Worm (Caenorhabditis elegans) whole organism, L1 larva: Measurements from ENCODE around the gene unc-132.

Source experiments
- C04F5.9 ChIP-seq: sonication (generic microtip); optimal IDR thresholded peaks from 2 replicates; lab custom pipeline; 2016; ENCODE audit warnings: missing genetic modification characterization, missing compliant biosample characterization
- C16A3.4 ChIP-seq: fragments of 150-350 bp; optimal IDR thresholded peaks from 2 replicates; lab custom pipeline; 2014; ENCODE audit warnings: missing biosample characterization, missing genetic modification characterization
- C34B4.2 ChIP-seq: sonication (generic microtip); optimal IDR thresholded peaks from 2 replicates; lab custom pipeline; 2017; ENCODE audit warnings: mild to moderate bottlenecking, missing genetic modification characterization, missing compliant biosample characterization
- Y116A8C.19 ChIP-seq: sonication (generic microtip); optimal IDR thresholded peaks from 2 replicates; lab custom pipeline; 2016; ENCODE audit warnings: missing compliant biosample characterization, missing genetic modification characterization, borderline replicate concordance
- ama-1 ChIP-seq: fragments of 150-350 bp; optimal IDR thresholded peaks from 2 replicates; lab custom pipeline; 2014
- blmp-1 ChIP-seq: fragments of 150-350 bp; optimal IDR thresholded peaks from 2 replicates; lab custom pipeline; 2014; ENCODE audit warnings: missing biosample characterization, missing genetic modification characterization
- ceh-82 ChIP-seq, 3 experiments: fragments of 150-350 bp in 1 of 3; sonication (generic microtip) in 2 of 3; optimal IDR thresholded peaks; 2 replicates each; lab custom pipeline; 2014 to 2017; ENCODE audit warnings: missing biosample characterization in 3 of 3, missing genetic modification characterization in 3 of 3
- ces-1 ChIP-seq: fragments of 150-350 bp; optimal IDR thresholded peaks from 2 replicates; lab custom pipeline; 2014; ENCODE audit warnings: missing biosample characterization, missing genetic modification reagents, missing genetic modification characterization
- efl-1 ChIP-seq, 4 experiments: fragments of 150-350 bp; optimal IDR thresholded peaks in 3 of 4; peaks in 1 of 4; 1 replicate in 1 of 4; 2 replicates in 3 of 4; lab custom pipeline; 2014; ENCODE audit warnings: missing biosample characterization in 2 of 4, missing genetic modification characterization in 2 of 4, missing genetic modification reagents in 2 of 4
- egl-27 ChIP-seq, 2 experiments: fragments of 150-350 bp in 1 of 2; sonication (generic microtip); optimal IDR thresholded peaks; 3 replicates each; lab custom pipeline; 2017 to 2018; ENCODE audit warnings: missing biosample characterization in 2 of 2, missing genetic modification characterization in 2 of 2, missing genetic modification reagents in 2 of 2
- elt-2 ChIP-seq: sonication (generic microtip); optimal IDR thresholded peaks from 2 replicates; lab custom pipeline; 2016; ENCODE audit warnings: missing genetic modification characterization, mild to moderate bottlenecking, inconsistent platforms, missing compliant biosample characterization, missing genetic modification reagents
- elt-3 ChIP-seq, 6 experiments: fragments of 150-350 bp in 1 of 6; sonication (generic microtip); optimal IDR thresholded peaks; 2 replicates each; lab custom pipeline; 2017 to 2018; ENCODE audit warnings: missing biosample characterization in 6 of 6, missing genetic modification characterization in 6 of 6, inconsistent platforms in 1 of 6
- ets-5 ChIP-seq: fragments of 200-800 bp; sonication (Bioruptor generic); IDR thresholded peaks from 2 replicates; pipeline ENCODE4 v1.3.6; 2022; ENCODE audit warnings: missing genetic modification characterization, missing compliant biosample characterization
- fos-1 ChIP-seq: fragments of 150-350 bp; optimal IDR thresholded peaks from 2 replicates; lab custom pipeline; 2014; ENCODE audit warnings: missing biosample characterization, missing genetic modification characterization
- lin-14 ChIP-seq: fragments of 200-800 bp; sonication (Bioruptor generic); optimal IDR thresholded peaks from 2 replicates; lab custom pipeline; 2018; ENCODE audit warnings: mild to moderate bottlenecking, missing genetic modification characterization, moderate library complexity, missing compliant biosample characterization
- lin-15B ChIP-seq: fragments of 150-350 bp; sonication (generic microtip); optimal IDR thresholded peaks from 3 replicates; lab custom pipeline; 2014; ENCODE audit warnings: missing biosample characterization, missing genetic modification characterization
- lin-35 ChIP-seq, 2 experiments: fragments of 150-350 bp; optimal IDR thresholded peaks; 2 replicates each; lab custom pipeline; 2014; ENCODE audit warnings: missing biosample characterization in 2 of 2, missing genetic modification characterization in 2 of 2, missing genetic modification reagents in 2 of 2
- lin-39 ChIP-seq: fragments of 150-350 bp; optimal IDR thresholded peaks from 2 replicates; lab custom pipeline; 2014; ENCODE audit warnings: missing biosample characterization, missing genetic modification reagents, missing genetic modification characterization
- lsy-2 ChIP-seq, 2 experiments: fragments of 150-350 bp; optimal IDR thresholded peaks; 2 replicates each; lab custom pipeline; 2014; ENCODE audit warnings: missing biosample characterization in 2 of 2, missing genetic modification characterization in 2 of 2
- mab-9 ChIP-seq: fragments of 200-800 bp; sonication (Bioruptor generic); IDR thresholded peaks from 2 replicates; pipeline ENCODE4 v1.3.6; 2022; ENCODE audit warnings: missing genetic modification reagents, missing genetic modification characterization, missing compliant biosample characterization
- mdl-1 ChIP-seq, 2 experiments: fragments of 150-350 bp; optimal IDR thresholded peaks; 2 replicates each; lab custom pipeline; 2014 to 2017; ENCODE audit warnings: missing biosample characterization in 2 of 2, missing genetic modification characterization in 2 of 2, inconsistent platforms in 1 of 2
- mef-2 ChIP-seq: fragments of 150-350 bp; optimal IDR thresholded peaks from 2 replicates; lab custom pipeline; 2014; ENCODE audit warnings: missing biosample characterization, missing genetic modification characterization
- nhr-11 ChIP-seq: fragments of 150-350 bp; optimal IDR thresholded peaks from 2 replicates; lab custom pipeline; 2014; ENCODE audit warnings: missing biosample characterization, missing genetic modification characterization
- nhr-12 ChIP-seq: sonication (generic microtip); optimal IDR thresholded peaks from 2 replicates; lab custom pipeline; 2017; ENCODE audit warnings: missing biosample characterization, missing genetic modification characterization
- nhr-19 ChIP-seq: fragments of 200-800 bp; sonication (Bioruptor generic); conservative IDR thresholded peaks from 2 replicates; pipeline ENCODE4 v1.3.6; 2022; ENCODE audit warnings: missing genetic modification characterization, missing compliant biosample characterization
- nhr-20 ChIP-seq: sonication (generic microtip); optimal IDR thresholded peaks from 2 replicates; lab custom pipeline; 2016; ENCODE audit warnings: mild to moderate bottlenecking, missing genetic modification characterization, missing compliant biosample characterization
- nhr-237 ChIP-seq: fragments of 150-350 bp; optimal IDR thresholded peaks from 2 replicates; lab custom pipeline; 2014; ENCODE audit warnings: missing biosample characterization, missing genetic modification characterization
- nhr-71 ChIP-seq: sonication (generic microtip); optimal IDR thresholded peaks from 2 replicates; lab custom pipeline; 2016; ENCODE audit warnings: mild to moderate bottlenecking, missing genetic modification characterization, moderate library complexity, missing compliant biosample characterization
- nhr-77 ChIP-seq: fragments of 150-350 bp; optimal IDR thresholded peaks from 2 replicates; lab custom pipeline; 2014; ENCODE audit warnings: missing biosample characterization, missing genetic modification characterization
- nhr-85 ChIP-seq: sonication (generic microtip); peaks from one replicate; lab custom pipeline; 2016; ENCODE audit warnings: missing genetic modification characterization, inconsistent platforms, missing compliant biosample characterization
- pax-3 ChIP-seq: fragments of 200-800 bp; sonication (Bioruptor generic); optimal IDR thresholded peaks from 2 replicates; lab custom pipeline; 2018; ENCODE audit warnings: mild to moderate bottlenecking, missing genetic modification characterization, moderate library complexity, missing compliant biosample characterization
- rnt-1 ChIP-seq: sonication (generic microtip); optimal IDR thresholded peaks from 2 replicates; lab custom pipeline; 2016; ENCODE audit warnings: mild to moderate bottlenecking, missing genetic modification characterization, moderate library complexity, missing compliant biosample characterization
- skn-1 ChIP-seq: fragments of 150-350 bp; optimal IDR thresholded peaks from 2 replicates; lab custom pipeline; 2014; ENCODE audit warnings: missing biosample characterization, missing genetic modification characterization
- snu-23 ChIP-seq: sonication (generic microtip); optimal IDR thresholded peaks from 2 replicates; lab custom pipeline; 2016; ENCODE audit warnings: missing genetic modification characterization, missing compliant biosample characterization
- sox-4 ChIP-seq: sonication (generic microtip); optimal IDR thresholded peaks from 2 replicates; lab custom pipeline; 2016; ENCODE audit warnings: missing genetic modification characterization, missing compliant biosample characterization
- sptf-1 ChIP-seq: fragments of 150-350 bp; optimal IDR thresholded peaks from 2 replicates; lab custom pipeline; 2014; ENCODE audit warnings: missing biosample characterization, missing genetic modification characterization
- swsn-7 ChIP-seq: sonication (generic microtip); optimal IDR thresholded peaks from 2 replicates; lab custom pipeline; 2016; ENCODE audit warnings: missing genetic modification characterization, missing compliant biosample characterization
- unc-130 ChIP-seq: fragments of 150-350 bp; optimal IDR thresholded peaks from 2 replicates; lab custom pipeline; 2017; ENCODE audit warnings: missing biosample characterization, missing genetic modification characterization, inconsistent platforms
- zag-1 ChIP-seq: fragments of 150-350 bp; optimal IDR thresholded peaks from 2 replicates; lab custom pipeline; 2014; ENCODE audit warnings: missing biosample characterization, missing genetic modification characterization
- ztf-4 ChIP-seq: fragments of 150-350 bp; optimal IDR thresholded peaks from 2 replicates; lab custom pipeline; 2014; ENCODE audit warnings: missing biosample characterization, missing genetic modification characterization

Gene unc-132

DNA sequence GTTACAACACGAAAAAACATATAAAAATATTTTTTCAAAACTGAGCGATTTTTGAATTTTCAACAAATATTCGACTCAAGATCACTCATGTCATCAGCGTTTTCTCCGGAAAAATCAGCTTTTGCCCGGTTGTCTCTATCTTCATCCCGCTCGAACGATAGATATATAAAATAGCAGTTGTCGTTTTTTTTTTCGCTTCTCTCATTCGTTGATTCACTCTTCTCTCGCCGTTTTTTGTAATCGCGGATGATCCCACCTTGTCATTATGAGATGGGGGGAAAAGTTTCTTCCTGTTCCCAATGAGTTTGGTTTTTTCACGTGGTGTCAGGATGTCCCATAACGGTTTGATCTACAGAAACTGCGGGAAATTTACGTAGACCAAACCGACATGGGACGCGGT lies 8.3 kb downstream of the unc-132 start:
- no peak for TF ChIP-seq nhr-12
- TF ChIP-seq snu-23 (GFP tag; lab: Kevin White, UChicago), result peak; percentile 10
- TF ChIP-seq blmp-1 (tag; lab: Kevin White, UChicago), result peak; percentile 27
- no peak for TF ChIP-seq skn-1 (tag; lab: Kevin White, UChicago)
- peak; percentile 43 for TF ChIP-seq nhr-71 (tag; lab: Kevin White, UChicago)
- no peak for TF ChIP-seq lin-39 (tag; lab: Kevin White, UChicago)
- no peak for TF ChIP-seq efl-1 (optimal IDR thresholded peaks at IDR 0.05; lab: Kevin White, UChicago)
- peak in 1 of 2 experiments; percentile 68 for TF ChIP-seq efl-1 (GFP tag; optimal IDR thresholded peaks at IDR 0.05 in 1 of 2; lab: Kevin White, UChicago)
- TF ChIP-seq elt-2 (tag; lab: Kevin White, UChicago), result no peak
- TF ChIP-seq sptf-1 (tag; lab: Kevin White, UChicago), result no peak
- no peak for TF ChIP-seq nhr-11 (tag; lab: Kevin White, UChicago)
- TF ChIP-seq sox-4 (tag; lab: Kevin White, UChicago), result no peak
- no peak for TF ChIP-seq swsn-7 (tag; lab: Kevin White, UChicago)
- TF ChIP-seq ama-1 (lab: Kevin White, UChicago), result no peak
- TF ChIP-seq ces-1 (GFP tag; lab: Kevin White, UChicago), result no peak
- TF ChIP-seq nhr-19 (GFP tag; lab: Robert Waterston, UW), result no peak
- no peak for TF ChIP-seq mef-2
- TF ChIP-seq rnt-1 (tag; lab: Kevin White, UChicago), result peak; percentile 45
- TF ChIP-seq lin-14 (GFP tag; lab: Kevin White, UChicago), result peak; percentile 57
- no peak for TF ChIP-seq pax-3 (tag; lab: Kevin White, UChicago)
- TF ChIP-seq unc-130, result peak; percentile 21
- peak in 1 of 2 experiments; percentile 13 for TF ChIP-seq lsy-2 (tag; optimal IDR thresholded peaks at IDR 0.05; lab: Kevin White, UChicago)

DNA sequence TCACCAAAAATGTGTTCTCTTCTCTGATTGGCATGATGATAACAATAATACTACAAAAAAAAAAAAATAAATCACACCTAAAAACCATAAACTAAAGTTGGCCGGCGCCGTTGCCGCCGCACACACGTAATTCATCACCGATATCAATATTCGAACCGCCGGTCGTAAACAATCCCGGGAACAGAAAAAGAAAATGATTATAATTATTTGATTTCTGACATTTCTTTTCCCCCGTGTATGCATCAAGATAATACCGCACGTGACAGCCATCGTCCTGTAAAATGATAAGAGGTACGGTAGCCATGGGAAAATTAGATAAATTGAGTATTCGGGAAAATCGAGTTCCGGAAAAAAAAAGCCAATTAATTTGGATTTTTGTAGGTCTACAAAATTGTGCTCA lies 10.2 kb downstream of the unc-132 start:
- TF ChIP-seq nhr-85 (peak; percentile 43), Y116A8C.19 (no peak), lin-35 (GFP tag; optimal IDR thresholded peaks at IDR 0.05; lab: Kevin White, UChicago) (peak in 1 of 2 experiments; percentile 10), lsy-2 (tag; optimal IDR thresholded peaks at IDR 0.05; lab: Kevin White, UChicago) (peak in 1 of 2 experiments; percentile 41), nhr-71 (tag; lab: Kevin White, UChicago) (peak; percentile 38), lin-15B (tag; lab: Kevin White, UChicago) (no peak), mab-9 (GFP tag; lab: Robert Waterston, UW) (no peak), efl-1 (optimal IDR thresholded peaks at IDR 0.05; lab: Kevin White, UChicago) (no peak), efl-1 (GFP tag; optimal IDR thresholded peaks at IDR 0.05 in 1 of 2; lab: Kevin White, UChicago) (peak in 1 of 2 experiments; percentile 48), nhr-20 (tag; lab: Kevin White, UChicago) (peak; percentile 24), elt-2 (tag; lab: Kevin White, UChicago) (peak; percentile 86), C04F5.9 (no peak), blmp-1 (tag; lab: Kevin White, UChicago) (peak; percentile 62), elt-3 (tag; optimal IDR thresholded peaks at IDR 0.05; lab: Kevin White, UChicago) (peak in 1 of 6 experiments; percentile 58), mdl-1 (tag; optimal IDR thresholded peaks at IDR 0.05; lab: Kevin White, UChicago) (peak in 1 of 2 experiments; percentile 23), snu-23 (GFP tag; lab: Kevin White, UChicago) (peak; percentile 11), lin-14 (GFP tag; lab: Kevin White, UChicago) (peak; percentile 34)

DNA sequence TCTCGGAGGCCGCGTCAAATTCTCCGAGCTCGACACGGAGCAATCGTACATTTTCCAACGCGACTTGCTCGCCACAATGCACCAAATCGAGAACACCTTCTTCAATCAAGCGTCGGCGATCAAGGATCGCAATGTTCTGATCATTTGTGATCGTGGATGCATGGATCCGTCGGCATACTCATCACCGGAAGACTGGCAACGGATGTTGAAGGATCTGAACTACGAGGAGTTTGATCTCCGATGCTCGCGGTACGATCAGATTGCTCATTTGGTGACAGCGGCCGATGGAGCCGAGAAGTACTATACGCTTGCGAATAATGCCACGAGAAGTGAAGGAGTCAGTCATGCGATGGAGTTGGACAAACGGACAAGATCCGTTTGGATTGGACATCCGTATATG lies 11.6 kb downstream of the unc-132 start:
- TF ChIP-seq C34B4.2 (tag; lab: Kevin White, UChicago) (no peak), lin-14 (GFP tag; lab: Kevin White, UChicago) (no peak), ets-5 (no peak), lin-15B (tag; lab: Kevin White, UChicago) (no peak), ces-1 (GFP tag; lab: Kevin White, UChicago) (no peak), skn-1 (tag; lab: Kevin White, UChicago) (no peak), ceh-82 (tag; optimal IDR thresholded peaks at IDR 0.05; lab: Kevin White, UChicago) (no peak), C16A3.4 (no peak), zag-1 (tag; lab: Kevin White, UChicago) (no peak), elt-3 (tag; optimal IDR thresholded peaks at IDR 0.05; lab: Kevin White, UChicago) (no peak), mef-2 (no peak), fos-1 (tag; lab: Kevin White, UChicago) (no peak), nhr-237 (tag; lab: Kevin White, UChicago) (no peak), nhr-77 (tag; lab: Kevin White, UChicago) (no peak), nhr-12 (no peak), ztf-4 (no peak), egl-27 (tag; optimal IDR thresholded peaks at IDR 0.05; lab: Kevin White, UChicago) (no peak), nhr-85 (no peak)
